Worm (Caenorhabditis elegans): ENCODE data around the gene B0454.26.

B0454.26 gene

DNA sequence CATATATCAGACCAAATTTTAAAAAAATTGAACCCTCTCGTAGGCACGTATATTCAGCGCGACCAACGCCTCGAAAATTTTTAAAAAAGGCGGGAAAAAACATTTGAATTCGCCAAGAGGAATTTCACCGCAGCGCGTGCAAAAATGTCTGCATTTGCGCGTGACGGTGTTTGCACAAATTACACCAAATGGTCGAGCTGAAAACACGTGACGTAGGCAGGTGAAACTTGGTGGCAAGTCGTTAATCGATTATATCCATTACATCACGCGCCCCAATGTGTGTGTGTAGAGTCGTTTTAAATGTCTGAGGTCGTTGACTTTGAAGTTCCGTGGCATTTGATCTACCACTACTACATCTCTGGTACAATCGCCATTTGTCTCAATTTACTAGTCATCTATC is 12.3 kb upstream of the B0454.26 start, which contains the start of gene sri-31:
Gene sri-31 (plus strand): TSS at position 301 of the 400 bp plus-strand sequence.
- TF ChIP-seq dve-1 (tag; optimal IDR thresholded peaks at IDR 0.05) (no peak), ets-4 (tag; optimal IDR thresholded peaks at IDR 0.05) (no peak), hlh-8 (tag; optimal IDR thresholded peaks at IDR 0.05) (no peak), dmd-4 (tag; optimal IDR thresholded peaks at IDR 0.05; ENCODE audit: borderline replicate concordance) (no peak), K02D7.2 (tag; optimal IDR thresholded peaks at IDR 0.05) (no peak), ceh-14 (tag; optimal IDR thresholded peaks at IDR 0.05) (no peak)

DNA sequence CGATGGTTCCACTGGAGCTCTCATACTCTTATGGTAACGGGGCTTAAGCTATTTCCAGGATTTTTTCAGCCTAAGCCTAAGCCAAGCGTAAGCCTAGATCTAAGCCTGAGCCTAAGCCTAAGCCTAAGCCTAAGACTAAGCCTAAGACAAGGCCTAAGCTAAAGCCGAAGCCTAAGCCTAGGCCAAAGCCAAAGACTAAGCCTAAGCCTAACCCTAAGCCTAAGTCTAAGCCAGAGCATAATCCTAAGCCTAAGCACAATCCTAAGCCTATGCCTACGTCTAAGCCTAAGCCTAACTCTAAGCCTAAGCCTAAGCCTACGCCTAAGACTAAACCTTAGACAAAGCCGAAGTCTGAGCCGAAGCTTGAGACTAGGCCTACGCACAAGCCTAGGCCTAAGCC is 10.6 kb upstream of the B0454.26 start:
- TF ChIP-seq ceh-14 (tag; optimal IDR thresholded peaks at IDR 0.05) (no peak), pat-9 (tag; optimal IDR thresholded peaks at IDR 0.05) (no peak), sox-4 (tag; optimal IDR thresholded peaks at IDR 0.05) (no peak), ceh-45 (GFP tag; IDR thresholded peaks at IDR 0.05) (no peak), dve-1 (tag; optimal IDR thresholded peaks at IDR 0.05) (peak; percentile 62), ets-4 (tag; optimal IDR thresholded peaks at IDR 0.05) (no peak), nhr-232 (tag; optimal IDR thresholded peaks at IDR 0.05) (no peak)

DNA sequence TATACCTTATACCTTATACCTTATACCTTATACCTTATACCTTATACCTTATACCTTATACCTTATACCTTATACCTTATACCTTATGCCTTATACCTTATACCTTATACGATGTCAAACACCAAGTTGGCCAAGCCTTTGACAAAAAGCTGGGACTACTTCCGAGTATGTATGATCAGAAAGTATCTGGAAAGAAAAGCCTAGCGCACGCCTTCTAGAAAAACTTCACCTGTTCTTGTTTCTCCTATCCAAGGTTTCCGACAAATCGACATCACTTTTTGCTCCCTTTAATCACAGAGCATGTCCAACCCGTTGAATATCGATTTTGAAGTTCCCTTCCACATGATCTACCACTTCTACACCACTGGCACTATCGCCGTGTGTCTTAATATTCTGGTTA is 10.0 kb upstream of the B0454.26 start, which contains the start of gene sri-28:
Gene sri-28 (plus strand): TSS at position 301 of the 400 bp plus-strand sequence.
- TF ChIP-seq ahr-1 (tag; optimal IDR thresholded peaks at IDR 0.05): no peak
- no peak for TF ChIP-seq zip-5 (tag; optimal IDR thresholded peaks at IDR 0.05)
- TF ChIP-seq ceh-14 (tag; optimal IDR thresholded peaks at IDR 0.05): no peak
- no peak for TF ChIP-seq ttx-3 (tag; optimal IDR thresholded peaks at IDR 0.05)
- TF ChIP-seq Y22D7AL.16 (tag; optimal IDR thresholded peaks at IDR 0.05): no peak
- TF ChIP-seq sdc-2 (tag; optimal IDR thresholded peaks at IDR 0.05): no peak
- TF ChIP-seq npax-4 (tag; optimal IDR thresholded peaks at IDR 0.05): no peak
- TF ChIP-seq F13H6.1 (tag; optimal IDR thresholded peaks at IDR 0.05): no peak
- no peak for TF ChIP-seq pat-9 (tag; optimal IDR thresholded peaks at IDR 0.05)
- no peak for TF ChIP-seq C38D4.7 (GFP tag; optimal IDR thresholded peaks at IDR 0.05)
- TF ChIP-seq ama-1 (optimal IDR thresholded peaks at IDR 0.05): no peak
- no peak for TF ChIP-seq tbx-2 (tag; optimal IDR thresholded peaks at IDR 0.05)
- TF ChIP-seq ceh-34 (tag; optimal IDR thresholded peaks at IDR 0.05): no peak
- TF ChIP-seq dve-1 (tag; optimal IDR thresholded peaks at IDR 0.05): no peak
- TF ChIP-seq ceh-2 (tag; optimal IDR thresholded peaks at IDR 0.05): no peak
- no peak for TF ChIP-seq mec-3 (tag; optimal IDR thresholded peaks at IDR 0.05; ENCODE audit: borderline replicate concordance)
- TF ChIP-seq ceh-19 (GFP tag; optimal IDR thresholded peaks at IDR 0.05): no peak
- no peak for TF ChIP-seq hlh-8 (tag; optimal IDR thresholded peaks at IDR 0.05)
- no peak for TF ChIP-seq che-1 (tag; optimal IDR thresholded peaks at IDR 0.05)
- no peak for TF ChIP-seq ref-2 (tag; optimal IDR thresholded peaks at IDR 0.05)

DNA sequence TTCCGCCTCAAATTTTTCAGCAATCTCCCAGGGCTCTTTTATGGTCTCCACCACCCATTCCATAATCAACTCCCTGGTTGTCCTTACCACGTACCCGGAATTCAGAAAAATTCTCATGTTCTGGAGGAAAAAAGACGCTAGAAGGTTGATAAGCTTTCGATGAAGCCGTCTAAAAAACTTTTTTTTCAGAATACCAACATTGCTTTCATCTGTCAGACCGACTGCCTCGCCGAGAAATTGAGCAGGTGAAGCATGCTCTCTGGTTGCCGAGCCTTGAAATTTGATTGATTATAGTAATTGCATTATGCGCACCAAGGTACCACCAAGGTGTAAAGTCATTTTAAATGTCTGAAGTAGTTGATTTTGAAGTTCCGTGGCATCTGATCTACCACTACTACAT is 7.5 kb upstream of the B0454.26 start, which contains the start of gene sri-30:
Gene sri-30 (plus strand): TSS at position 301 of the 400 bp plus-strand sequence.
- no peak for TF ChIP-seq ttx-3 (tag; optimal IDR thresholded peaks at IDR 0.05)
- no peak for TF ChIP-seq C38D4.7 (GFP tag; optimal IDR thresholded peaks at IDR 0.05)
- TF ChIP-seq ceh-19 (GFP tag; optimal IDR thresholded peaks at IDR 0.05): no peak
- TF ChIP-seq nhr-11 (tag; optimal IDR thresholded peaks at IDR 0.05): no peak
- TF ChIP-seq zip-5 (tag; optimal IDR thresholded peaks at IDR 0.05): no peak
- no peak for TF ChIP-seq Y22D7AL.16 (tag; optimal IDR thresholded peaks at IDR 0.05)
- no peak for TF ChIP-seq ref-2 (tag; optimal IDR thresholded peaks at IDR 0.05)
- TF ChIP-seq ceh-48 (tag; optimal IDR thresholded peaks at IDR 0.05): no peak
- TF ChIP-seq hlh-6 (tag; optimal IDR thresholded peaks at IDR 0.05): no peak
- no peak for TF ChIP-seq hlh-30 (tag; optimal IDR thresholded peaks at IDR 0.05; ENCODE audit: insufficient read depth)
- no peak for TF ChIP-seq tbx-2 (tag; optimal IDR thresholded peaks at IDR 0.05)
- no peak for TF ChIP-seq tbx-7 (tag; optimal IDR thresholded peaks at IDR 0.05)
- no peak for TF ChIP-seq pqm-1 (tag; optimal IDR thresholded peaks at IDR 0.05)
- TF ChIP-seq elt-2 (tag; optimal IDR thresholded peaks at IDR 0.05): no peak
- no peak for TF ChIP-seq madf-2 (tag; optimal IDR thresholded peaks at IDR 0.05)
- TF ChIP-seq che-1 (tag; optimal IDR thresholded peaks at IDR 0.05): no peak
- TF ChIP-seq ceh-34 (tag; optimal IDR thresholded peaks at IDR 0.05): no peak

DNA sequence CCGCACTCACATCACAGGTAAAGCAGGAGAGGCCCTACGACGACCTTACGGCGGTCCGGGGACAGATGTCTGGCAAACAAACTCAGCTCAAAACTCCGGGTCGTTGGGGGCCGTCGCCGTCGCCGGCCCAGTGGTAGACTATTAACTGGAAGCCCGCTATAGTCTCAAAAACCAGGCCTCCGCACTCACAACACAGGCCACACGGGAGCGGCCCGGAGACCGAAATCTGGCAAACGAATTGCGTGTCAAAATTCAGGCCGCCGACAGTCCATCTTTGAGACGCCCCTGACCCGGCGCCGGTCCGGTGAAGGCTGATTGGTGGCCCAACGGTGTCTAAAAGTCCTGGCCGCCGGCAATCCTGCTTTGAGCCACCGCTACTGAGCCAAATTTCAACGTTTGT is 7.1 kb upstream of the B0454.26 start:
- TF ChIP-seq elt-4 (tag; optimal IDR thresholded peaks at IDR 0.05) (peak; percentile 29), C38D4.7 (GFP tag; optimal IDR thresholded peaks at IDR 0.05) (no peak)
